Worm (Caenorhabditis elegans) whole organism, L4 larva: ENCODE measurements around the gene clec-221.

Source experiments
- D1046.2 ChIP-seq: fragments of 200-800 bp; sonication (Bioruptor generic); IDR thresholded peaks from 2 replicates; pipeline ENCODE4 v1.3.6; 2022; ENCODE audit warnings: missing genetic modification characterization, missing compliant biosample characterization
- fkh-10 ChIP-seq: fragments of 150-350 bp; optimal IDR thresholded peaks from 2 replicates; lab custom pipeline; 2014; ENCODE audit warnings: missing biosample characterization, missing genetic modification reagents, missing genetic modification characterization
- nhr-237 ChIP-seq: sonication (generic microtip); optimal IDR thresholded peaks from 2 replicates; lab custom pipeline; 2017; ENCODE audit warnings: missing biosample characterization, missing genetic modification characterization
- pha-4 ChIP-seq, 2 experiments: fragments of 150-350 bp in 1 of 2; fragments of 200-800 bp in 1 of 2; sonication (Bioruptor generic) in 1 of 2; IDR thresholded peaks in 1 of 2; optimal IDR thresholded peaks in 1 of 2; 2 replicates each; pipeline versions ENCODE4 v1.3.6 to Lab custom; 2014 to 2022; ENCODE audit warnings: missing genetic modification characterization in 2 of 2, missing genetic modification reagents in 2 of 2, missing biosample characterization in 1 of 2, missing compliant biosample characterization in 1 of 2
- pqm-1 ChIP-seq: sonication (generic microtip); optimal IDR thresholded peaks from 2 replicates; lab custom pipeline; 2017; ENCODE audit warnings: missing biosample characterization, missing genetic modification characterization
- sdz-12 ChIP-seq: fragments of 200-800 bp; sonication (Bioruptor generic); optimal IDR thresholded peaks from 2 replicates; lab custom pipeline; 2018; ENCODE audit warnings: mild to moderate bottlenecking, missing genetic modification characterization, missing compliant biosample characterization
- unc-130 ChIP-seq: sonication (generic microtip); optimal IDR thresholded peaks from 2 replicates; lab custom pipeline; 2016; ENCODE audit warnings: missing genetic modification reagents, missing genetic modification characterization, missing compliant biosample characterization

- TF ChIP-seq fkh-10 (no peak), pqm-1 (no peak), nhr-237 (tag; lab: Kevin White, UChicago) (no peak), sdz-12 (GFP tag; lab: Kevin White, UChicago) (no peak), D1046.2 (GFP tag; lab: Robert Waterston, UW) (no peak), unc-130 (GFP tag; lab: Kevin White, UChicago) (no peak), pha-4 (GFP tag; IDR thresholded peaks at IDR 0.05; lab: Robert Waterston, UW) (no peak), pha-4 (tag; optimal IDR thresholded peaks at IDR 0.05; lab: Kevin White, UChicago) (no peak)
These were observed 6.3 kb downstream of the clec-221 start, which contains the start of gene F17C11.2 for ce11 chrV:10947930-10948329.
